Worm (Caenorhabditis elegans) whole organism, L4/young adult: ENCODE data around the gene nas-4.

Experiments
- dao-5 ChIP-seq: sonication (generic microtip); optimal IDR thresholded peaks from 2 replicates; lab custom pipeline; 2016; ENCODE audit warnings: missing genotype, missing genetic modification characterization, moderate library complexity, missing compliant biosample characterization
- him-1 ChIP-seq: sonication (generic microtip); optimal IDR thresholded peaks from 2 replicates; lab custom pipeline; 2016; ENCODE audit warnings: missing genotype, missing genetic modification reagents, missing genetic modification characterization, missing compliant biosample characterization

ce11 chrIII:6427205-6427604, 11.7 kb upstream of the nas-4 start, which contains the start of gene C05D11.8:
- TF ChIP-seq him-1 (tag; lab: Kevin White, UChicago), result no peak
- TF ChIP-seq dao-5 (tag; lab: Kevin White, UChicago), result no peak
